Worm (Caenorhabditis elegans): ENCODE measurements around the gene plr-1.

DNA sequence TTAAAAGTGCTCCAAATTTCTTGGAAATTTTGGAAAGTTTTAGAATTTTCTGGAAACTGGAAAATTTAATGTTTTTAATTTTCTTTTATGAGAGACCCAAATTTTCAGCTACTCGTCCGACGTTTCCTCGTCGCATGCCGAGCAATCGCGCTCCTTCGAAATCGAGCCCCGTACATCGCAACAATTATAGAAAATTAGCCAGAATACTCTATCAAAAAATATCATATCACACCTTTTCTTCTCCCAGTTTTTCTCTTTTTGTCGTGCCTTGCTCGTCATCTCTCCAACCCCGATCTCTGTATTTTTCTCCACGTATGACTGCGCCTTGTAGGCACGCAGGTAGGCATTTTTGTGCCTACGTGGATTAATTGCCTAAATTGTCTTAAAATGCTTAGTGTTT, 5.7 kb downstream of the plr-1 start:
- no peak for TF ChIP-seq snpc-4 (tag; optimal IDR thresholded peaks at IDR 0.05)
- TF ChIP-seq nhr-77 (tag; optimal IDR thresholded peaks at IDR 0.05) = no peak
- no peak for TF ChIP-seq unc-62 (GFP tag; optimal IDR thresholded peaks at IDR 0.05)
- TF ChIP-seq nhr-11 (tag; optimal IDR thresholded peaks at IDR 0.05) = no peak
- no peak for TF ChIP-seq nhr-129 (tag; optimal IDR thresholded peaks at IDR 0.05)
- no peak for TF ChIP-seq lin-13 (GFP tag; optimal IDR thresholded peaks at IDR 0.05)
- no peak for TF ChIP-seq ZK546.5 (tag; optimal IDR thresholded peaks at IDR 0.05)
- no peak for TF ChIP-seq unc-39 (tag; optimal IDR thresholded peaks at IDR 0.05)

All from whole organism, L2 larva.